Worm (Caenorhabditis elegans) whole organism, L4 larva: ENCODE measurements around the gene F48D6.4.

Source experiments
- T20F7.1 ChIP-seq: fragments of 200-800 bp; sonication (Bioruptor generic); optimal IDR thresholded peaks from 2 replicates; lab custom pipeline; 2018; ENCODE audit warnings: mild to moderate bottlenecking, missing genetic modification characterization, missing compliant biosample characterization
- aha-1 ChIP-seq: fragments of 150-350 bp; peaks from one replicate; lab custom pipeline; 2014; ENCODE audit warnings: missing biosample characterization, missing genetic modification characterization
- ceh-82 ChIP-seq: sonication (generic microtip); optimal IDR thresholded peaks from 2 replicates; lab custom pipeline; 2017; ENCODE audit warnings: missing biosample characterization, missing genetic modification characterization
- ctbp-1 ChIP-seq: fragments of 200-800 bp; sonication (Bioruptor generic); IDR thresholded peaks from 2 replicates; pipeline ENCODE4 v1.3.6; 2022; ENCODE audit warnings: missing genetic modification reagents, missing genetic modification characterization, missing compliant biosample characterization
- daf-12 ChIP-seq: fragments of 150-350 bp; optimal IDR thresholded peaks from 2 replicates; lab custom pipeline; 2014; ENCODE audit warnings: missing biosample characterization, missing genetic modification reagents, missing genetic modification characterization
- daf-16 ChIP-seq, 3 experiments: sonication (generic microtip); optimal IDR thresholded peaks; 2 replicates each; lab custom pipeline; 2016 to 2017; ENCODE audit warnings: missing genetic modification characterization in 3 of 3, missing genetic modification reagents in 3 of 3, mild to moderate bottlenecking in 2 of 3, missing compliant biosample characterization in 2 of 3, missing biosample characterization in 1 of 3, moderate library complexity in 1 of 3
- dmd-8 ChIP-seq: fragments of 200-800 bp; sonication (Bioruptor generic); IDR thresholded peaks from 2 replicates; pipeline ENCODE4 v1.3.6; 2022; ENCODE audit warnings: missing genetic modification characterization, missing compliant biosample characterization
- dve-1 ChIP-seq: sonication (generic microtip); optimal IDR thresholded peaks from 2 replicates; lab custom pipeline; 2017; ENCODE audit warnings: antibody characterized with exemption, mild to moderate bottlenecking, missing genetic modification characterization, missing compliant biosample characterization; ENCODE audit not compliant: insufficient read depth
- gei-8 ChIP-seq: fragments of 200-800 bp; sonication (Bioruptor generic); optimal IDR thresholded peaks from 2 replicates; lab custom pipeline; 2018; ENCODE audit warnings: mild to moderate bottlenecking, missing genetic modification characterization, missing compliant biosample characterization
- hlh-11 ChIP-seq: fragments of 200-800 bp; sonication (Bioruptor generic); optimal IDR thresholded peaks from 2 replicates; lab custom pipeline; 2018; ENCODE audit warnings: mild to moderate bottlenecking, missing genetic modification characterization, missing compliant biosample characterization
- hlh-30 ChIP-seq: sonication (generic microtip); optimal IDR thresholded peaks from 2 replicates; lab custom pipeline; 2017; ENCODE audit warnings: antibody characterized with exemption, mild to moderate bottlenecking, missing genetic modification characterization, missing compliant biosample characterization; ENCODE audit not compliant: insufficient read depth
- lim-7 ChIP-seq: fragments of 200-800 bp; sonication (Bioruptor generic); IDR thresholded peaks from 2 replicates; pipeline ENCODE4 v1.3.6; 2022; ENCODE audit warnings: missing genetic modification characterization, missing compliant biosample characterization
- lin-39 ChIP-seq: fragments of 150-350 bp; optimal IDR thresholded peaks from 2 replicates; lab custom pipeline; 2014; ENCODE audit warnings: missing biosample characterization, missing genetic modification reagents, missing genetic modification characterization
- nhr-237 ChIP-seq: sonication (generic microtip); optimal IDR thresholded peaks from 2 replicates; lab custom pipeline; 2017; ENCODE audit warnings: missing biosample characterization, missing genetic modification characterization
- nhr-28 ChIP-seq: fragments of 150-350 bp; optimal IDR thresholded peaks from 2 replicates; lab custom pipeline; 2014; ENCODE audit warnings: missing biosample characterization, missing genetic modification characterization
- nhr-6 ChIP-seq: fragments of 150-350 bp; optimal IDR thresholded peaks from 2 replicates; lab custom pipeline; 2014; ENCODE audit warnings: missing biosample characterization, missing genetic modification characterization
- nhr-77 ChIP-seq: fragments of 150-350 bp; optimal IDR thresholded peaks from 2 replicates; lab custom pipeline; 2014; ENCODE audit warnings: missing biosample characterization, missing genetic modification characterization
- php-3 ChIP-seq: fragments of 200-800 bp; sonication (Bioruptor generic); IDR thresholded peaks from 2 replicates; pipeline ENCODE4 v1.3.6; 2022; ENCODE audit warnings: missing genetic modification reagents, missing genetic modification characterization, missing compliant biosample characterization
- pqm-1 ChIP-seq: sonication (generic microtip); optimal IDR thresholded peaks from 2 replicates; lab custom pipeline; 2017; ENCODE audit warnings: missing biosample characterization, missing genetic modification characterization
- set-16 ChIP-seq: fragments of 200-800 bp; sonication (Bioruptor generic); IDR thresholded peaks from 2 replicates; pipeline ENCODE4 v1.3.6; 2022; ENCODE audit warnings: missing genetic modification reagents, missing genetic modification characterization, missing compliant biosample characterization
- snpc-1.2 ChIP-seq: fragments of 200-800 bp; sonication (Bioruptor generic); IDR thresholded peaks from 2 replicates; pipeline ENCODE4 v1.3.6; 2022; ENCODE audit warnings: missing genetic modification reagents, missing genetic modification characterization, missing compliant biosample characterization
- spr-1 ChIP-seq: sonication (generic microtip); optimal IDR thresholded peaks from 2 replicates; lab custom pipeline; 2016; ENCODE audit warnings: mild to moderate bottlenecking, missing genetic modification characterization, missing compliant biosample characterization
- tra-1 ChIP-seq: fragments of 200-800 bp; sonication (Bioruptor generic); IDR thresholded peaks from 2 replicates; pipeline ENCODE4 v1.3.6; 2022; ENCODE audit warnings: missing genetic modification reagents, missing genetic modification characterization, missing compliant biosample characterization
- unc-62 ChIP-seq, 3 experiments: fragments of 150-350 bp in 1 of 3; sonication (generic microtip); optimal IDR thresholded peaks in 2 of 3; peaks in 1 of 3; 1 replicate in 1 of 3; 2 replicates in 2 of 3; lab custom pipeline; 2014 to 2017; ENCODE audit warnings: missing biosample characterization in 3 of 3, missing genetic modification characterization in 3 of 3, missing genetic modification reagents in 3 of 3, missing genotype in 1 of 3
- zfp-3 ChIP-seq: fragments of 200-800 bp; sonication (Bioruptor generic); conservative IDR thresholded peaks from 2 replicates; pipeline ENCODE4 v1.3.6; 2022; ENCODE audit warnings: missing genetic modification reagents, missing genetic modification characterization, missing compliant biosample characterization

Gene F48D6.4

DNA sequence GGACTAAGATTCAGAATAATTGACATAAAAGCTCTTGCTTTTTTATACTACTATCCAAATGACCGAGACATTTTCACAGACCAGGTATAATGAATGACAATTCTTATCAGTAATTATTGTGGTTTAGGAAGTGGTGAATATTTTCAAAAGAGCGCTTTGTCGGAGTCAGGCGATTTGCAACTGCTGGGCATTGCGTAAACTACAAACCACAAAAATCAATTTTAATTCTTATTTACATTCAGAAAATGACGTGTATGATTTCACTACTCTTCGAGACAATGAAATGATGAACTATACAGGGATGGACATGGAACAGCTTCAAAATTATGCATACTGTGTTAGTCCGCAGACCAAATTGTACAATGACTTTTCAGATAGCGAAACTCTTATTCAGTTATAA lies 37.5 kb upstream of the F48D6.4 start (continued):
- TF ChIP-seq spr-1 (tag; lab: Kevin White, UChicago) (no peak), dmd-8 (no peak), daf-12 (tag; lab: Kevin White, UChicago) (no peak)

DNA sequence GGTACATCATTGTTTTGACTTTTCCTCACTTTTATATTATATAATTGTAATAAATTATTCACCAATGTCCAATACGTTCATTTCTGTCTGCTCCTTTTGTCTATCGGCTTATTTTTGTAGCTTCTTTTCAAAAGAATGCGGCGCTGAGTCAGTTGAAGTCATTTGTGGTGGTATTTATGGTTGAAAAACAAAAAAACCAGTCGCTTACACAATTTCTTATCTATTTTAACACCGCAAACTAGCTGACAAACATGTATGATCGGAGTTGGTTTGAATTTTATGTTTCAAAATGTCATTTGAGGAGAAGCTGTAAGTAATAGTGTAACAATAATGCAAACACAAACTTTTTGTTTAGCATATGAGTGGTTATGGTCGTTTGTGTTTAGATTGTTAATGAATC lies 37.0 kb upstream of the F48D6.4 start, which contains the start of gene ets-10:
Gene ets-10 (plus strand): TSS at position 201 of the 400 bp plus-strand sequence.
- peak; percentile 52 for TF ChIP-seq pqm-1 (tag; lab: Kevin White, UChicago)
- peak; percentile 31 for TF ChIP-seq dve-1 (tag; lab: Kevin White, UChicago)
- peak; percentile 65 for TF ChIP-seq nhr-28 (tag; lab: Kevin White, UChicago)
- peak; percentile 46; the same call in 1 of the 2 replicates for TF ChIP-seq php-3
- no peak for TF ChIP-seq daf-16 (GFP tag; optimal IDR thresholded peaks at IDR 0.05; lab: Kevin White, UChicago)
- TF ChIP-seq daf-16 (tag; optimal IDR thresholded peaks at IDR 0.05; lab: Kevin White, UChicago) = peak; percentile 82
- TF ChIP-seq set-16 (GFP tag; lab: Robert Waterston, UW) = no peak
- no peak for TF ChIP-seq dmd-8
- TF ChIP-seq nhr-6 (tag; lab: Kevin White, UChicago) = peak; percentile 56

DNA sequence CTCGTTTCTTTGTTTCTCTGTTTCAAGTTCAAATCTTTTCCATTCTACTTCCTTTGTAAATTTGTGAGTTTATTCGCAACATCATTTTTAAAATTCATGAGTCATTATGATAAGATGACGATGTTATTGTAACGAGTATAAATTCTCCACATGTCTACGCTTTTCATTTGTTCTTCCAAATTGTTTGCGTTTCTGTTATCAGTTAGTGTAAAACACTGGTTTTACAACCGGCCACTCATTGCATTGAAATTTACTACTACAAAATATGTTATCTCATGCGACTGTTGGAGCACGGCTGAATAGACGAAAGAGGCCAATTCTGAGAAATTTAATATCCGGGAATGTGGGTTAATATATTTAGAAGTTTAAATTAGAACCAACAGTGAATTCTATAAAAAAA lies 35.4 kb upstream of the F48D6.4 start, which contains the start of gene C52B9.19:
Gene C52B9.19 (plus strand): TSS at position 176 of the 400 bp plus-strand sequence.
- TF ChIP-seq gei-8 = no peak
- no peak for TF ChIP-seq ceh-82 (tag; lab: Kevin White, UChicago)
- peak; percentile 7 for TF ChIP-seq aha-1 (tag; lab: Kevin White, UChicago)
- TF ChIP-seq pqm-1 (tag; lab: Kevin White, UChicago) = peak; percentile 30
- peak; percentile 4 for TF ChIP-seq dve-1 (tag; lab: Kevin White, UChicago)
- TF ChIP-seq unc-62 (GFP tag; optimal IDR thresholded peaks at IDR 0.05 in 1 of 2; lab: Kevin White, UChicago) = peak in 1 of 2 experiments; percentile 76
- TF ChIP-seq unc-62 (tag; optimal IDR thresholded peaks at IDR 0.05; lab: Kevin White, UChicago) = no peak
- no peak for TF ChIP-seq daf-16 (GFP tag; optimal IDR thresholded peaks at IDR 0.05; lab: Kevin White, UChicago)
- TF ChIP-seq daf-16 (tag; optimal IDR thresholded peaks at IDR 0.05; lab: Kevin White, UChicago) = peak; percentile 53
- peak; percentile 1 for TF ChIP-seq hlh-11 (tag; lab: Kevin White, UChicago)
- TF ChIP-seq nhr-28 (tag; lab: Kevin White, UChicago) = peak; percentile 43
- TF ChIP-seq lim-7 (GFP tag; lab: Robert Waterston, UW) = no peak
- TF ChIP-seq php-3 = 0 out of 2 replicates have a peak, but pooled peaks have one; percentile 46

DNA sequence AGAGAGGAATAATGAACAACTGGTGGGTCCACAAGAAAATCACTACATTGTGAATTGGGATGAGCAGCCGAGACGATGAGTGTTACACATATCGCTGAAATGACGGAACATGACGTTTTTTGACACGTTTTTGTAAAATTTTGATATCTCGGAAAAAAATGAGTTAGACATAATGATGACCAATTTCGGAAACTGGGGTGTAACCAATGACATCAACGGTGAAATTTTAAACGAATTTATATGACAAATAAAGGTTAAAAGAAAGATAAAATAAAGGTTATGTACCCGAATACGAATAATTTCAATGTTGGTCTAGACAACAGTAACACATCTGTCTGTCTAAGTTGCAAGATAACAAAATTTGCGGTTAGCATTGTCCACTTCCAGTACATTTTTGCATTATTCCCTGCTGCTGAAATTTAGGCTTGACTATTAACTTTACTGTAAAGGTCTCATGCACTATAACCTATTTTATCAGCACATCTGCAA lies 32.3 kb upstream of the F48D6.4 start, which contains the start of the genes twk-28 and ets-9:
Gene twk-28 (minus strand): TSS at position 51 of the 489 bp plus-strand sequence.
Gene ets-9 (plus strand): TSS at position 410 of the 489 bp plus-strand sequence.
- peak; percentile 89 for TF ChIP-seq aha-1 (tag; lab: Kevin White, UChicago)
- TF ChIP-seq unc-62 (GFP tag; optimal IDR thresholded peaks at IDR 0.05 in 1 of 2; lab: Kevin White, UChicago) = peak in 1 of 2 experiments; percentile 95
- no peak for TF ChIP-seq unc-62 (tag; optimal IDR thresholded peaks at IDR 0.05; lab: Kevin White, UChicago)
- TF ChIP-seq nhr-237 = no peak

DNA sequence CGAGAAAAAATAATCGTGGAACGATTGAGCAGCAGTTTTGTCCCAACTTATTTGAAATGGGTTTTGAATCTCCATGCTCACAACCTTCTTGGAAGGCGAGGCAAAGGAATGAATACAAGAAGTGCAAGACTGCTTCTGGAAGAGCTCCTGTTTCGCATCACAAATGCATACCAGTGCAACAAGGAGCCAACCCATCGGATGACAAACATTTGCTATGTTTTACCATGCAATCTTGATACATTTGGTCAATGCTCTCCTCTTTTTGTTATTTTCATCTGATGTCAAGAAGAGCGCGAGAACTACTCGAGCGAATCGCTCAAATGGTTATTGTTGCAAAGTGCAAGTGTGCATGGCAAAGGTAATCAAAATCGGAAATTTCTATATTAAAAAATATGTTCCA lies 27.1 kb upstream of the F48D6.4 start, which contains the start of gene mec-18:
Gene mec-18 (minus strand): TSS at position 101 of the 400 bp plus-strand sequence.
- TF ChIP-seq tra-1 (GFP tag; lab: Robert Waterston, UW) = no peak
- TF ChIP-seq, all 104 proteins: peak for 0

DNA sequence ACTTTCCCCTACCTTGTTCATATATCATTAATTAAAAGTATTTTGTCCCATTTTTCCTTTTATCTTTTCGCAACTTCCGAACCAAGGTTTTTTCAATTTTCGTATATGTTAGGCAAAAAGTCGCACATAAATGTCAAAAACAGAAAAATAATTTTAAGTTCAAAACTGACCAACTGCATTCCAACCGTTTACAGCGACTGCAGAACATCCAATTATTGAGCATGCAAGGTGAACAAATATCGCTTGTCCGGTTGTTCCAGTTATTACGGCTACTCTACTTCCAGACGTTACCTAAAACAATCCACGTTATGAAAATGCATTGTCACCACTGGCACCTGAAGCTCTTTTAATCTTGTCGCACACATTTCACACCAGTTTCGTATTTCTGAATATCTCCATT lies 26.6 kb upstream of the F48D6.4 start, which contains the start of gene C52B9.10:
Gene C52B9.10 (plus strand): TSS at position 301 of the 400 bp plus-strand sequence.
- TF ChIP-seq T20F7.1 (GFP tag; lab: Kevin White, UChicago) (no peak), zfp-3 (no peak), nhr-77 (tag; lab: Kevin White, UChicago) (no peak), ctbp-1 (GFP tag; lab: Robert Waterston, UW) (no peak), lin-39 (tag; lab: Kevin White, UChicago) (no peak)

DNA sequence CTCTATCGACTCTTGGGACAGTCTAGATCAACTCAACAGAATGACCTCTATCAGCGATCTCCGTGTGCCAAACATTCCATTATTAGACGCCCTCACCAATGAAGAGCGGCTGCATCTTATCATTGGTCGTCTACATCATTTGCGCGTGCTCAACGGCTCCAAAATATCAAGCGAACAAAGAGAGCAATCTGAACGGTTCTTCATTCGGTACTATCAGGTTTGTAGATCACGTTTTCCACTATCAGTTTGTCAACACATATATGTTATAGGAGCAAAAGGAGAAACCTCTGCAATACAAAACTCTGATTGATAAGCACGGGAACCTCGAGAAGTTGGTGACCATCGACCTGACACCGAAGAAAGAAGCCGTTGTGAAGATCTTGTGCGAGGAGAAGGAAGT lies 21.4 kb upstream of the F48D6.4 start:
- TF ChIP-seq hlh-30 = peak; percentile 32
- peak; percentile 17 for TF ChIP-seq pqm-1 (tag; lab: Kevin White, UChicago)
- no peak for TF ChIP-seq snpc-1.2
- TF ChIP-seq unc-62 (GFP tag; optimal IDR thresholded peaks at IDR 0.05 in 1 of 2; lab: Kevin White, UChicago) = peak in 1 of 2 experiments; percentile 82
- no peak for TF ChIP-seq unc-62 (tag; optimal IDR thresholded peaks at IDR 0.05; lab: Kevin White, UChicago)
- peak; percentile 28 for TF ChIP-seq nhr-28 (tag; lab: Kevin White, UChicago)
- TF ChIP-seq, all 104 proteins: peak for 4
